Worm (Caenorhabditis elegans) whole organism, midembryonic: Measurements from ENCODE around the gene F11A10.6.

Source experiments
- T22C8.4 ChIP-seq: fragments of 200-800 bp; sonication (Bioruptor generic); IDR thresholded peaks from 2 replicates; pipeline ENCODE4 v1.3.6; 2022; ENCODE audit warnings: missing genetic modification characterization, missing compliant biosample characterization
- cog-1 ChIP-seq: sonication (generic microtip); optimal IDR thresholded peaks from 2 replicates; lab custom pipeline; 2016; ENCODE audit warnings: missing genetic modification characterization, missing compliant biosample characterization
- klf-2 ChIP-seq: fragments of 200-800 bp; sonication (Bioruptor generic); conservative IDR thresholded peaks from 2 replicates; pipeline ENCODE4 v1.3.6; 2022; ENCODE audit warnings: missing genetic modification reagents, missing genetic modification characterization, missing compliant biosample characterization
- tab-1 ChIP-seq: fragments of 200-800 bp; sonication (Bioruptor generic); IDR thresholded peaks from 2 replicates; pipeline ENCODE4 v1.3.6; 2022; ENCODE audit warnings: missing genetic modification characterization, missing compliant biosample characterization
- ztf-23 ChIP-seq: fragments of 200-800 bp; sonication (Bioruptor generic); IDR thresholded peaks from 2 replicates; pipeline ENCODE4 v1.3.6; 2022; ENCODE audit warnings: missing genetic modification reagents, missing genetic modification characterization, missing compliant biosample characterization
- ztf-29 ChIP-seq: fragments of 200-800 bp; sonication (Bioruptor generic); IDR thresholded peaks from 2 replicates; pipeline ENCODE4 v1.3.6; 2022; ENCODE audit warnings: missing genetic modification reagents, missing genetic modification characterization, missing compliant biosample characterization

- no peak for TF ChIP-seq ztf-23 (GFP tag; lab: Robert Waterston, UW)
- no peak for TF ChIP-seq klf-2 (GFP tag; lab: Robert Waterston, UW)
- no peak for TF ChIP-seq tab-1 (GFP tag; lab: Robert Waterston, UW)
- no peak for TF ChIP-seq T22C8.4 (GFP tag; lab: Robert Waterston, UW)
- no peak for TF ChIP-seq cog-1
- no peak for TF ChIP-seq ztf-29 (GFP tag; lab: Robert Waterston, UW)
These were observed 35.0 kb upstream of the F11A10.6 start, which contains the start of gene dhhc-6 for ce11 chrIV:12124314-12125084.
